Fruit fly (Drosophila melanogaster): Measurements from ENCODE around the gene mei-217.
A peak's percentile ranks its signal among the peaks of the same experiment; 100 is the strongest.

The mei-217 gene

DNA sequence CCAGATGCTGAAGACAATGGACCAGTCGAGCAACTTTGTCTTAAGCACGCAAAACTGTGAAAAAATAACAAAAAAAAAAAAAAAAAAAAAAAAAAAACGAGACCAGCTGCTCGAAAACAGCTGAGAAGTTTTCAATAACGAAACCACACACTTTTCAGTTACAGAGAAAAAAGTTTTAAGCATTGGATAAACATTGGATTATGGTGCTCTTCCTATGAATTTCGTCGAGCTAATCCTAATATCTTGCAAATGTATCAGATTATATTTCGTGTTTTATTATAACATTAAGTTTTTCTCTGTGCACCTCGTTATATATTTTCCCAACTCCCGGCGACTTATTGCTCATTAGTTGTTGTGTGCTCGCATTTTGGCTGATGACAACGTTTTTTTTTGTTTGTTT lies 33.8 kb upstream of the mei-217 start (continued):
- peak; percentile 35 for TF ChIP-seq CG7786 (GFP tag; optimal IDR thresholded peaks at IDR 0.05)
- peak; percentile 57 for TF ChIP-seq unpg (GFP tag; optimal IDR thresholded peaks at IDR 0.05)
- peak; percentile 43 for TF ChIP-seq tio (GFP tag; optimal IDR thresholded peaks at IDR 0.05)
- peak; percentile 75 for TF ChIP-seq Ptx1 (GFP tag; IDR thresholded peaks at IDR 0.05)
- no peak for TF ChIP-seq pros (GFP tag; optimal IDR thresholded peaks at IDR 0.05)
- TF ChIP-seq CG33557 (GFP tag; optimal IDR thresholded peaks at IDR 0.05): no peak
- peak; percentile 45 for TF ChIP-seq Oli (tag; optimal IDR thresholded peaks at IDR 0.05)
- peak; percentile 69 for TF ChIP-seq CG14050 (GFP tag; IDR thresholded peaks at IDR 0.05)
- TF ChIP-seq en (GFP tag; optimal IDR thresholded peaks at IDR 0.05): peak; percentile 37
- TF ChIP-seq lola (GFP tag; optimal IDR thresholded peaks at IDR 0.05): no peak
- TF ChIP-seq CG6813 (GFP tag; optimal IDR thresholded peaks at IDR 0.05): peak; percentile 32
- no peak for TF ChIP-seq pfk (GFP tag; optimal IDR thresholded peaks at IDR 0.05)
- peak; percentile 71 for TF ChIP-seq CG32532 (GFP tag; IDR thresholded peaks at IDR 0.05)
- TF ChIP-seq CG34224 (GFP tag; IDR thresholded peaks at IDR 0.05; ENCODE audit: partially characterized antibody): no peak; the same call in 2 of the 3 replicates
- no peak for TF ChIP-seq CG31441 (GFP tag; IDR thresholded peaks at IDR 0.05)
- no peak for TF ChIP-seq h (optimal IDR thresholded peaks at IDR 0.05)
- 0 out of 2 replicates have a peak, but pooled peaks have one; percentile 29 for TF ChIP-seq CG11696 (GFP tag; IDR thresholded peaks at IDR 0.05)
- peak; percentile 35 for TF ChIP-seq grau (tag; optimal IDR thresholded peaks at IDR 0.05)
- no peak for TF ChIP-seq sim (GFP tag; IDR thresholded peaks at IDR 0.05)
- peak; percentile 47 for TF ChIP-seq lilli (GFP tag; optimal IDR thresholded peaks at IDR 0.05)
- no peak for TF ChIP-seq fd64A (GFP tag; optimal IDR thresholded peaks at IDR 0.05)
- no peak for TF ChIP-seq CG15011 (GFP tag; optimal IDR thresholded peaks at IDR 0.05)
- peak; percentile 40 for TF ChIP-seq Myb (GFP tag; optimal IDR thresholded peaks at IDR 0.05)
- TF ChIP-seq CG8944 (GFP tag; optimal IDR thresholded peaks at IDR 0.05): peak; percentile 2
- peak; percentile 67; the same call in 2 of the 3 replicates for TF ChIP-seq Mrtf (GFP tag; IDR thresholded peaks at IDR 0.05)
- TF ChIP-seq onecut (GFP tag; IDR thresholded peaks at IDR 0.05): peak; percentile 23
- TF ChIP-seq Bdp1 (GFP tag; optimal IDR thresholded peaks at IDR 0.05): no peak
- TF ChIP-seq bsh (GFP tag; optimal IDR thresholded peaks at IDR 0.05): peak; percentile 29 to 31
- TF ChIP-seq CG18262 (tag; optimal IDR thresholded peaks at IDR 0.05): peak; percentile 45
- TF ChIP-seq CG10267 (tag; optimal IDR thresholded peaks at IDR 0.05): peak; percentile 4
- no peak for TF ChIP-seq lov (optimal IDR thresholded peaks at IDR 0.05)
- peak; percentile 42; the same call in 1 of the 3 replicates for TF ChIP-seq lov (GFP tag; IDR thresholded peaks at IDR 0.05)
- peak; percentile 57 for TF ChIP-seq Sox100B (GFP tag; optimal IDR thresholded peaks at IDR 0.05)
- TF ChIP-seq usp (GFP tag; optimal IDR thresholded peaks at IDR 0.05): no peak
- TF ChIP-seq gro (GFP tag; optimal IDR thresholded peaks at IDR 0.05): peak; percentile 7
- TF ChIP-seq pum (GFP tag; optimal IDR thresholded peaks at IDR 0.05): peak; percentile 46
- TF ChIP-seq Neu2 (GFP tag; optimal IDR thresholded peaks at IDR 0.05; ENCODE audit: borderline replicate concordance): no peak
- TF ChIP-seq CG3281 (GFP tag; optimal IDR thresholded peaks at IDR 0.05): peak; percentile 27
- TF ChIP-seq CG2116 (GFP tag; optimal IDR thresholded peaks at IDR 0.05): no peak
- peak; percentile 68; the same call in 2 of the 3 replicates for TF ChIP-seq tgo (GFP tag; IDR thresholded peaks at IDR 0.05)
- no peak for TF ChIP-seq Scr (GFP tag; IDR thresholded peaks at IDR 0.05; ENCODE audit: partially characterized antibody)
- no peak for TF ChIP-seq org-1 (GFP tag; optimal IDR thresholded peaks at IDR 0.05)
- peak; percentile 11 for TF ChIP-seq gcm2 (GFP tag; optimal IDR thresholded peaks at IDR 0.05)
- peak; percentile 30 for TF ChIP-seq CG10209 (GFP tag; optimal IDR thresholded peaks at IDR 0.05)
- peak; percentile 24 for TF ChIP-seq caup (GFP tag; optimal IDR thresholded peaks at IDR 0.05; ENCODE audit: severe bottlenecking)
- TF ChIP-seq al (GFP tag; IDR thresholded peaks at IDR 0.05): 0 out of 2 replicates have a peak, but pooled peaks have one; percentile 22
- TF ChIP-seq Chrac-16 (GFP tag; optimal IDR thresholded peaks at IDR 0.05): peak; percentile 18
- TF ChIP-seq Mad (GFP tag; optimal IDR thresholded peaks at IDR 0.05): no peak
- TF ChIP-seq CG15269 (tag; optimal IDR thresholded peaks at IDR 0.05): peak; percentile 85
- peak; percentile 9 for TF ChIP-seq CG13123 (GFP tag; optimal IDR thresholded peaks at IDR 0.05)
- TF ChIP-seq Nf-YC (tag; optimal IDR thresholded peaks at IDR 0.05): peak; percentile 53
